Worm (Caenorhabditis elegans) whole organism, L2 larva: ENCODE measurements around the gene Y40B10B.1.

Experiments
- C34F6.9 ChIP-seq: fragments of 150-350 bp; optimal IDR thresholded peaks from 2 replicates; lab custom pipeline; 2014; ENCODE audit warnings: missing biosample characterization, missing genetic modification characterization
- F13H6.1 ChIP-seq: sonication (generic microtip); optimal IDR thresholded peaks from 2 replicates; lab custom pipeline; 2016; ENCODE audit warnings: missing genetic modification characterization, missing compliant biosample characterization
- R02D3.7 ChIP-seq: fragments of 150-350 bp; optimal IDR thresholded peaks from 2 replicates; lab custom pipeline; 2014; ENCODE audit warnings: missing biosample characterization, missing genetic modification characterization
- Y55F3AM.14 ChIP-seq: fragments of 200-800 bp; sonication (Bioruptor generic); optimal IDR thresholded peaks from 2 replicates; lab custom pipeline; 2018; ENCODE audit warnings: mild to moderate bottlenecking, missing genetic modification characterization, missing compliant biosample characterization
- aly-2 ChIP-seq: fragments of 150-350 bp; optimal IDR thresholded peaks from 2 replicates; lab custom pipeline; 2014; ENCODE audit warnings: missing biosample characterization, missing genetic modification characterization
- ama-1 ChIP-seq: fragments of 150-350 bp; optimal IDR thresholded peaks from 2 replicates; lab custom pipeline; 2018; ENCODE audit warnings: inconsistent platforms
- blmp-1 ChIP-seq: sonication (generic microtip); optimal IDR thresholded peaks from 2 replicates; lab custom pipeline; 2017; ENCODE audit warnings: missing genetic modification characterization, mild to moderate bottlenecking, missing compliant biosample characterization, antibody characterized with exemption, moderate library complexity; ENCODE audit not compliant: insufficient read depth
- ceh-16 ChIP-seq: fragments of 150-350 bp; optimal IDR thresholded peaks from 2 replicates; lab custom pipeline; 2014; ENCODE audit warnings: missing biosample characterization, missing genetic modification characterization
- dmd-4 ChIP-seq: sonication (generic microtip); optimal IDR thresholded peaks from 2 replicates; lab custom pipeline; 2017; ENCODE audit warnings: missing biosample characterization, missing genetic modification characterization
- egl-27 ChIP-seq: sonication (generic microtip); optimal IDR thresholded peaks from 3 replicates; lab custom pipeline; 2017; ENCODE audit warnings: missing biosample characterization, missing genetic modification reagents, missing genetic modification characterization
- elt-3 ChIP-seq: sonication (generic microtip); optimal IDR thresholded peaks from 2 replicates; lab custom pipeline; 2017; ENCODE audit warnings: missing biosample characterization, missing genetic modification characterization
- fos-1 ChIP-seq: fragments of 150-350 bp; optimal IDR thresholded peaks from 2 replicates; lab custom pipeline; 2014; ENCODE audit warnings: missing biosample characterization, missing genetic modification characterization
- gmeb-1 ChIP-seq: fragments of 150-350 bp; optimal IDR thresholded peaks from 2 replicates; lab custom pipeline; 2014; ENCODE audit warnings: missing biosample characterization, missing genetic modification characterization
- lin-11 ChIP-seq: fragments of 150-350 bp; sonication (generic microtip); optimal IDR thresholded peaks from 2 replicates; lab custom pipeline; 2014; ENCODE audit warnings: missing biosample characterization, missing genetic modification characterization, inconsistent platforms, mixed read lengths
- lin-13 ChIP-seq: fragments of 150-350 bp; optimal IDR thresholded peaks from 2 replicates; lab custom pipeline; 2014; ENCODE audit warnings: missing biosample characterization, missing genetic modification reagents, missing genetic modification characterization
- lin-39 ChIP-seq: fragments of 150-350 bp; optimal IDR thresholded peaks from 2 replicates; lab custom pipeline; 2014; ENCODE audit warnings: missing biosample characterization, missing genetic modification reagents, missing genetic modification characterization
- lsy-2 ChIP-seq, 2 experiments: fragments of 150-350 bp in 1 of 2; sonication (generic microtip) in 1 of 2; optimal IDR thresholded peaks; 2 replicates each; lab custom pipeline; 2014 to 2017; ENCODE audit warnings: missing biosample characterization in 2 of 2, missing genetic modification characterization in 2 of 2
- mbf-1 ChIP-seq: sonication (generic microtip); optimal IDR thresholded peaks from 2 replicates; lab custom pipeline; 2017; ENCODE audit warnings: missing biosample characterization, missing genetic modification characterization
- mdl-1 ChIP-seq, 2 experiments: fragments of 150-350 bp in 1 of 2; sonication (generic microtip) in 1 of 2; optimal IDR thresholded peaks; 2 replicates each; lab custom pipeline; 2017; ENCODE audit warnings: missing biosample characterization in 2 of 2, missing genetic modification characterization in 2 of 2
- nhr-10 ChIP-seq: sonication (generic microtip); optimal IDR thresholded peaks from 2 replicates; lab custom pipeline; 2017; ENCODE audit warnings: missing biosample characterization, missing genetic modification characterization
- nhr-12 ChIP-seq: fragments of 150-350 bp; optimal IDR thresholded peaks from 2 replicates; lab custom pipeline; 2014; ENCODE audit warnings: missing biosample characterization, missing genetic modification characterization
- nhr-129 ChIP-seq: fragments of 150-350 bp; optimal IDR thresholded peaks from 2 replicates; lab custom pipeline; 2014; ENCODE audit warnings: missing biosample characterization, missing genetic modification characterization
- nhr-21 ChIP-seq: fragments of 150-350 bp; optimal IDR thresholded peaks from 2 replicates; lab custom pipeline; 2014; ENCODE audit warnings: missing biosample characterization, missing genetic modification characterization
- nhr-237 ChIP-seq: fragments of 150-350 bp; optimal IDR thresholded peaks from 2 replicates; lab custom pipeline; 2014; ENCODE audit warnings: missing biosample characterization, missing genetic modification characterization
- nhr-25 ChIP-seq: fragments of 150-350 bp; sonication (generic microtip); optimal IDR thresholded peaks from 3 replicates; lab custom pipeline; 2014; ENCODE audit warnings: missing biosample characterization, missing genetic modification characterization
- nhr-77 ChIP-seq: fragments of 150-350 bp; optimal IDR thresholded peaks from 2 replicates; lab custom pipeline; 2014; ENCODE audit warnings: missing biosample characterization, missing genetic modification characterization
- peb-1 ChIP-seq: fragments of 150-350 bp; optimal IDR thresholded peaks from 2 replicates; lab custom pipeline; 2014; ENCODE audit warnings: missing biosample characterization, missing genetic modification characterization
- skn-1 ChIP-seq: sonication (generic microtip); optimal IDR thresholded peaks from 2 replicates; lab custom pipeline; 2017; ENCODE audit warnings: missing biosample characterization, missing genetic modification characterization
- sma-3 ChIP-seq: sonication (generic microtip); optimal IDR thresholded peaks from 2 replicates; lab custom pipeline; 2016; ENCODE audit warnings: missing genetic modification reagents, missing genetic modification characterization, missing compliant biosample characterization
- snpc-4 ChIP-seq: fragments of 150-350 bp; optimal IDR thresholded peaks from 2 replicates; lab custom pipeline; 2014; ENCODE audit warnings: missing biosample characterization, missing genetic modification characterization
- unc-55 ChIP-seq: fragments of 150-350 bp; sonication (generic microtip); optimal IDR thresholded peaks from 3 replicates; lab custom pipeline; 2014; ENCODE audit warnings: missing biosample characterization, missing genetic modification reagents, missing genetic modification characterization
- unc-62 ChIP-seq: fragments of 150-350 bp; optimal IDR thresholded peaks from 2 replicates; lab custom pipeline; 2014; ENCODE audit warnings: missing biosample characterization, missing genetic modification reagents, missing genetic modification characterization
- ztf-1 ChIP-seq: fragments of 200-800 bp; sonication (Bioruptor generic); conservative IDR thresholded peaks from 2 replicates; pipeline ENCODE4 v1.3.6; 2022; ENCODE audit warnings: missing genetic modification characterization, missing compliant biosample characterization
- ztf-11 ChIP-seq: sonication (generic microtip); optimal IDR thresholded peaks from 2 replicates; lab custom pipeline; 2017; ENCODE audit warnings: missing biosample characterization, missing genetic modification characterization
- ztf-4 ChIP-seq: fragments of 150-350 bp; optimal IDR thresholded peaks from 2 replicates; lab custom pipeline; 2014; ENCODE audit warnings: missing biosample characterization, missing genetic modification characterization

Gene Y40B10B.1

ce11 chrV:1978968-1979367 is 17.6 kb upstream of the Y40B10B.1 start, which contains the start of gene T08B1.4:
Gene T08B1.4, plus strand, starts transcription at chrV:1979268.
- TF ChIP-seq unc-55 (GFP tag; lab: Kevin White, UChicago): no peak
- no peak for TF ChIP-seq nhr-129 (tag; lab: Kevin White, UChicago)
- no peak for TF ChIP-seq nhr-237 (tag; lab: Kevin White, UChicago)
- no peak for TF ChIP-seq nhr-10
- no peak for TF ChIP-seq skn-1 (tag; lab: Kevin White, UChicago)

ce11 chrV:1975049-1975448 is 13.7 kb upstream of the Y40B10B.1 start, which contains the start of gene fbxa-201:
Gene fbxa-201, plus strand, starts transcription at chrV:1975349.
- TF ChIP-seq peb-1 (tag; lab: Kevin White, UChicago) (no peak), ztf-11 (no peak), ztf-1 (GFP tag; lab: Robert Waterston, UW) (no peak), Y55F3AM.14 (GFP tag; lab: Kevin White, UChicago) (no peak), skn-1 (tag; lab: Kevin White, UChicago) (no peak), aly-2 (no peak), F13H6.1 (tag; lab: Kevin White, UChicago) (no peak), mbf-1 (tag; lab: Kevin White, UChicago) (no peak), lsy-2 (tag; optimal IDR thresholded peaks at IDR 0.05; lab: Kevin White, UChicago) (no peak), gmeb-1 (no peak), mdl-1 (tag; optimal IDR thresholded peaks at IDR 0.05; lab: Kevin White, UChicago) (no peak), blmp-1 (tag; lab: Kevin White, UChicago) (no peak), nhr-25 (tag; lab: Kevin White, UChicago) (no peak), C34F6.9 (no peak), snpc-4 (tag; lab: Kevin White, UChicago) (no peak), nhr-77 (tag; lab: Kevin White, UChicago) (no peak), lin-39 (tag; lab: Kevin White, UChicago) (no peak), fos-1 (tag; lab: Kevin White, UChicago) (no peak), nhr-21 (tag; lab: Kevin White, UChicago) (no peak), lin-13 (GFP tag; lab: Kevin White, UChicago) (no peak)

- TF ChIP-seq ztf-4 (tag; lab: Kevin White, UChicago) (no peak), egl-27 (tag; lab: Kevin White, UChicago) (no peak), nhr-21 (tag; lab: Kevin White, UChicago) (no peak), unc-62 (GFP tag; lab: Kevin White, UChicago) (no peak), nhr-77 (tag; lab: Kevin White, UChicago) (no peak), nhr-10 (no peak), nhr-25 (tag; lab: Kevin White, UChicago) (no peak)
These were observed 8.3 kb upstream of the Y40B10B.1 start for ce11 chrV:1969690-1970089.

- TF ChIP-seq sma-3 (GFP tag; lab: Kevin White, UChicago) (no peak), ztf-4 (tag; lab: Kevin White, UChicago) (no peak), ztf-1 (GFP tag; lab: Robert Waterston, UW) (no peak)
These were observed 7.9 kb upstream of the Y40B10B.1 start, which contains the start of gene acs-3 for ce11 chrV:1969228-1969627. Gene acs-3, plus strand, starts transcription at chrV:1969528.

- TF ChIP-seq peb-1 (tag; lab: Kevin White, UChicago) (no peak), mdl-1 (tag; optimal IDR thresholded peaks at IDR 0.05; lab: Kevin White, UChicago) (no peak), fos-1 (tag; lab: Kevin White, UChicago) (no peak), nhr-237 (tag; lab: Kevin White, UChicago) (no peak), elt-3 (tag; lab: Kevin White, UChicago) (no peak), ama-1 (lab: Kevin White, UChicago) (no peak), dmd-4 (tag; lab: Kevin White, UChicago) (no peak), lin-11 (tag; lab: Kevin White, UChicago) (no peak), nhr-12 (tag; lab: Kevin White, UChicago) (no peak), R02D3.7 (tag; lab: Kevin White, UChicago) (no peak), lin-13 (GFP tag; lab: Kevin White, UChicago) (no peak), egl-27 (tag; lab: Kevin White, UChicago) (no peak), skn-1 (tag; lab: Kevin White, UChicago) (no peak), ceh-16 (tag; lab: Kevin White, UChicago) (no peak), blmp-1 (tag; lab: Kevin White, UChicago) (no peak), nhr-21 (tag; lab: Kevin White, UChicago) (no peak), sma-3 (GFP tag; lab: Kevin White, UChicago) (no peak)
These were observed 7.5 kb upstream of the Y40B10B.1 start for ce11 chrV:1968809-1969208.
